Fruit fly (Drosophila melanogaster) whole organism, embryonic: ENCODE results near the gene Hat1.
A peak's percentile ranks its signal among the peaks of the same experiment; 100 is the strongest.

Source experiments
- Antp ChIP-seq: fragments of 200-800 bp; sonication (Bioruptor generic); optimal IDR thresholded peaks from 3 replicates; lab custom pipeline; 2016; ENCODE audit warnings: missing biosample characterization, missing genetic modification characterization
- Atf6 ChIP-seq: fragments of 200-800 bp; sonication (Bioruptor generic); IDR thresholded peaks from 2 replicates; pipeline ENCODE4 v1.3.6; 2022; ENCODE audit warnings: missing biosample characterization, missing genetic modification characterization
- CG11093 ChIP-seq: fragments of 200-800 bp; sonication (Bioruptor generic); IDR thresholded peaks from 3 replicates; pipeline ENCODE4 v1.3.6; 2022; ENCODE audit warnings: missing biosample characterization, missing genetic modification characterization
- CG12219 ChIP-seq: fragments of 200-800 bp; sonication (Bioruptor generic); optimal IDR thresholded peaks from 3 replicates; lab custom pipeline; 2018; ENCODE audit warnings: missing biosample characterization, mild to moderate bottlenecking, missing genetic modification characterization
- CG12299 ChIP-seq: fragments of 200-800 bp; sonication (Bioruptor generic); optimal IDR thresholded peaks from 2 replicates; lab custom pipeline; 2018; ENCODE audit warnings: missing biosample characterization, mild to moderate bottlenecking, missing genetic modification characterization
- CG12391 ChIP-seq: fragments of 200-800 bp; sonication (Bioruptor generic); optimal IDR thresholded peaks from 3 replicates; lab custom pipeline; 2018; ENCODE audit warnings: missing biosample characterization, mild to moderate bottlenecking, missing genetic modification characterization, moderate library complexity
- CG12659 ChIP-seq: fragments of 200-800 bp; sonication (Bioruptor generic); optimal IDR thresholded peaks from 3 replicates; lab custom pipeline; 2017; ENCODE audit warnings: mild to moderate bottlenecking, missing biosample characterization, missing genetic modification reagents, missing genetic modification characterization
- CG1602 ChIP-seq: fragments of 200-800 bp; sonication (Bioruptor generic); optimal IDR thresholded peaks from 3 replicates; lab custom pipeline; 2016; ENCODE audit warnings: missing biosample characterization, missing genetic modification characterization
- CG1792 ChIP-seq: fragments of 200-800 bp; sonication (Bioruptor generic); optimal IDR thresholded peaks from 2 replicates; lab custom pipeline; 2016; ENCODE audit warnings: missing biosample characterization, missing genetic modification characterization
- CG2712 ChIP-seq: fragments of 200-800 bp; optimal IDR thresholded peaks from 3 replicates; lab custom pipeline; 2019; ENCODE audit warnings: missing biosample characterization, mild to moderate bottlenecking, missing genetic modification characterization, moderate library complexity
- CG3407 ChIP-seq: fragments of 200-800 bp; sonication (Bioruptor generic); optimal IDR thresholded peaks from 2 replicates; lab custom pipeline; 2018; ENCODE audit warnings: missing biosample characterization, mild to moderate bottlenecking, missing genetic modification characterization
- CG4404 ChIP-seq: fragments of 200-800 bp; sonication (Bioruptor generic); IDR thresholded peaks from 2 replicates; pipeline ENCODE4 v1.3.6; 2022; ENCODE audit warnings: missing biosample characterization, missing genetic modification characterization
- CG4617 ChIP-seq: fragments of 200-800 bp; sonication (Bioruptor generic); optimal IDR thresholded peaks from 3 replicates; lab custom pipeline; 2016; ENCODE audit warnings: missing biosample characterization, missing genetic modification characterization, borderline replicate concordance
- CG7745 ChIP-seq: fragments of 200-800 bp; sonication (Bioruptor generic); optimal IDR thresholded peaks from 2 replicates; lab custom pipeline; 2018; ENCODE audit warnings: missing biosample characterization, mild to moderate bottlenecking, missing genetic modification characterization, moderate library complexity
- CG7839 ChIP-seq: fragments of 200-800 bp; sonication (Bioruptor generic); optimal IDR thresholded peaks from 3 replicates; lab custom pipeline; 2018; ENCODE audit warnings: missing biosample characterization, mild to moderate bottlenecking, missing genetic modification characterization, moderate library complexity
- CG8478 ChIP-seq: fragments of >200 bp; optimal IDR thresholded peaks from 2 replicates; lab custom pipeline; 2018
- CHES-1-like ChIP-seq: fragments of 200-800 bp; sonication (Bioruptor generic); optimal IDR thresholded peaks from 2 replicates; lab custom pipeline; 2016; ENCODE audit warnings: missing biosample characterization, missing genetic modification characterization
- CTCF ChIP-seq: fragments of 200-800 bp; sonication (Bioruptor generic); optimal IDR thresholded peaks from 2 replicates; lab custom pipeline; 2017; ENCODE audit warnings: missing biosample characterization, mild to moderate bottlenecking, missing genetic modification characterization, moderate library complexity
- Chrac-16 ChIP-seq: fragments of 200-800 bp; sonication (Bioruptor generic); optimal IDR thresholded peaks from 3 replicates; lab custom pipeline; 2016; ENCODE audit warnings: missing biosample characterization, missing genetic modification characterization
- CkIIα-i1 ChIP-seq: fragments of 200-800 bp; sonication (Bioruptor generic); IDR thresholded peaks from 2 replicates; pipeline ENCODE4 v1.3.6; 2022; ENCODE audit warnings: missing biosample characterization, missing genetic modification characterization
- CoRest ChIP-seq: fragments of 200-800 bp; sonication (Bioruptor generic); optimal IDR thresholded peaks from 3 replicates; lab custom pipeline; 2018; ENCODE audit warnings: missing biosample characterization, mild to moderate bottlenecking, missing genetic modification characterization, moderate library complexity
- CrebB ChIP-seq: fragments of 200-800 bp; sonication (Bioruptor generic); optimal IDR thresholded peaks from 3 replicates; lab custom pipeline; 2018; ENCODE audit warnings: missing biosample characterization, mild to moderate bottlenecking, missing genetic modification characterization
- Dp ChIP-seq: fragments of 200-800 bp; sonication (Bioruptor generic); optimal IDR thresholded peaks from 2 replicates; lab custom pipeline; 2018; ENCODE audit warnings: missing biosample characterization, mild to moderate bottlenecking, missing genetic modification characterization, moderate library complexity
- E2f2 ChIP-seq: fragments of 200-800 bp; sonication (Bioruptor generic); IDR thresholded peaks from 2 replicates; pipeline ENCODE4 v1.3.6; 2022; ENCODE audit warnings: missing biosample characterization, missing genetic modification characterization
- Ets97D ChIP-seq: fragments of 200-800 bp; sonication (Bioruptor generic); optimal IDR thresholded peaks from 3 replicates; lab custom pipeline; 2016; ENCODE audit warnings: missing biosample characterization, missing genetic modification characterization
- H15 ChIP-seq: fragments of 200-800 bp; sonication (Bioruptor generic); IDR thresholded peaks from 3 replicates; pipeline ENCODE4 v1.3.6; 2022; ENCODE audit warnings: missing biosample characterization, missing genetic modification characterization
- HLH54F ChIP-seq: fragments of 200-800 bp; sonication (Bioruptor generic); optimal IDR thresholded peaks from 3 replicates; lab custom pipeline; 2016; ENCODE audit warnings: missing biosample characterization, missing genetic modification characterization
- Med ChIP-seq: fragments of 200-800 bp; sonication (Bioruptor generic); peaks from one replicate; lab custom pipeline; 2016; ENCODE audit warnings: missing biosample characterization, missing genetic modification characterization, mild to moderate bottlenecking, inconsistent platforms, moderate library complexity
- Mes4 ChIP-seq: fragments of 200-800 bp; sonication (Bioruptor generic); optimal IDR thresholded peaks from 2 replicates; lab custom pipeline; 2016; ENCODE audit warnings: missing biosample characterization, missing genetic modification characterization
- Myb ChIP-seq: fragments of 200-800 bp; sonication (Bioruptor generic); optimal IDR thresholded peaks from 2 replicates; lab custom pipeline; 2016; ENCODE audit warnings: missing biosample characterization, missing genetic modification characterization
- Oaz ChIP-seq: fragments of 200-800 bp; sonication (Bioruptor generic); IDR thresholded peaks from 2 replicates; pipeline ENCODE4 v1.3.6; 2022; ENCODE audit warnings: missing biosample characterization, missing genetic modification characterization
- Poxn ChIP-seq: fragments of 200-800 bp; sonication (Bioruptor generic); IDR thresholded peaks from 2 replicates; pipeline ENCODE4 v1.3.6; 2022; ENCODE audit warnings: missing biosample characterization, missing genetic modification characterization
- Ravus ChIP-seq: fragments of 200-800 bp; sonication (Bioruptor generic); IDR thresholded peaks from 2 replicates; pipeline ENCODE4 v1.3.6; 2022; ENCODE audit warnings: missing biosample characterization, missing genetic modification characterization
- Rfx ChIP-seq: fragments of 200-800 bp; sonication (Bioruptor generic); IDR thresholded peaks from 2 replicates; pipeline ENCODE4 v1.3.6; 2022; ENCODE audit warnings: missing biosample characterization, missing genetic modification characterization
- YL-1 ChIP-seq: fragments of 200-800 bp; sonication (Bioruptor generic); optimal IDR thresholded peaks from 3 replicates; lab custom pipeline; 2017; ENCODE audit warnings: missing biosample characterization, mild to moderate bottlenecking, missing genetic modification characterization
- aop ChIP-seq: fragments of 200-800 bp; sonication (Bioruptor generic); IDR thresholded peaks from 2 replicates; pipeline ENCODE4 v1.3.6; 2022; ENCODE audit warnings: missing biosample characterization, missing genetic modification characterization
- btn ChIP-seq: fragments of 200-800 bp; sonication (Bioruptor generic); optimal IDR thresholded peaks from 2 replicates; lab custom pipeline; 2016; ENCODE audit warnings: missing biosample characterization, missing genetic modification characterization
- chinmo ChIP-seq: fragments of 200-800 bp; sonication (Bioruptor generic); IDR thresholded peaks from 4 replicates; pipeline ENCODE4 v1.3.6; 2022; ENCODE audit warnings: missing biosample characterization, missing genetic modification characterization; ENCODE audit not compliant: partially characterized antibody
- eve ChIP-seq, 2 experiments: fragments of >200 bp; optimal IDR thresholded peaks; 2 replicates each; lab custom pipeline; 2017; ENCODE audit warnings: missing biosample characterization in 2 of 2, missing genetic modification characterization in 2 of 2
- fd102C ChIP-seq: fragments of 200-800 bp; sonication (Bioruptor generic); optimal IDR thresholded peaks from 2 replicates; lab custom pipeline; 2018; ENCODE audit warnings: missing biosample characterization, mild to moderate bottlenecking, missing genetic modification characterization, moderate library complexity
- gro ChIP-seq: fragments of 200-800 bp; sonication (Bioruptor generic); optimal IDR thresholded peaks from 2 replicates; lab custom pipeline; 2016; ENCODE audit warnings: missing biosample characterization, missing genetic modification characterization
- hth ChIP-seq: fragments of >200 bp; optimal IDR thresholded peaks from 2 replicates; lab custom pipeline; 2017; ENCODE audit warnings: inconsistent platforms
- insv ChIP-seq, 2 experiments: fragments of 200-800 bp; sonication (Bioruptor generic); optimal IDR thresholded peaks; 3 replicates each; lab custom pipeline; 2016 to 2018; ENCODE audit warnings: missing biosample characterization in 2 of 2, missing genetic modification characterization in 2 of 2
- jing ChIP-seq: fragments of 200-800 bp; sonication (Bioruptor generic); optimal IDR thresholded peaks from 2 replicates; lab custom pipeline; 2018; ENCODE audit warnings: missing biosample characterization, mild to moderate bottlenecking, missing genetic modification characterization
- org-1 ChIP-seq: fragments of 200-800 bp; sonication (Bioruptor generic); optimal IDR thresholded peaks from 2 replicates; lab custom pipeline; 2017; ENCODE audit warnings: missing biosample characterization, missing genetic modification characterization
- sens ChIP-seq: fragments of 200-800 bp; sonication (Bioruptor generic); peaks from one replicate; lab custom pipeline; 2016; ENCODE audit warnings: missing biosample characterization, missing genetic modification characterization
- tgo ChIP-seq: fragments of 200-800 bp; sonication (Bioruptor generic); IDR thresholded peaks from 3 replicates; pipeline ENCODE4 v1.3.6; 2022; ENCODE audit warnings: missing biosample characterization, missing genetic modification characterization
- usp ChIP-seq: fragments of >200 bp; optimal IDR thresholded peaks from 2 replicates; lab custom pipeline; 2017; ENCODE audit warnings: missing biosample characterization, missing genetic modification characterization
- vvl ChIP-seq: fragments of 200-800 bp; sonication (Bioruptor generic); IDR thresholded peaks from 2 replicates; pipeline ENCODE4 v1.3.6; 2022; ENCODE audit warnings: missing biosample characterization, missing genetic modification characterization
- yki ChIP-seq: fragments of >200 bp; optimal IDR thresholded peaks from 3 replicates; lab custom pipeline; 2018
- zen ChIP-seq: fragments of 200-800 bp; sonication (Bioruptor generic); optimal IDR thresholded peaks from 3 replicates; lab custom pipeline; 2018; ENCODE audit warnings: missing biosample characterization, mild to moderate bottlenecking, missing genetic modification characterization, moderate library complexity

Gene Hat1

dm6 chr3R:5794267-5795089 lies 5.3 kb upstream of the Hat1 start, which contains the start of the genes PSMG1 and CG10979 (continued):
- TF ChIP-seq CG12659 (peak; percentile 57), CG7745 (tag; lab: Kevin White, UChicago) (no peak), CG1602 (GFP tag; lab: Kevin White, UChicago) (no peak), CG1792 (GFP tag; lab: Kevin White, UChicago) (no peak), H15 (GFP tag; lab: Robert Waterston, UW) (0 out of 3 replicates have a peak, but pooled peaks have one; percentile 29), Ets97D (GFP tag; lab: Kevin White, UChicago) (peak; percentile 61), vvl (GFP tag; lab: Robert Waterston, UW) (0 out of 2 replicates have a peak, but pooled peaks have one; percentile 46), sens (peak; percentile 80), CG7839 (no peak), YL-1 (GFP tag; lab: Kevin White, UChicago) (peak; percentile 61), Dp (GFP tag; lab: Kevin White, UChicago) (peak; percentile 52), fd102C (GFP tag; lab: Kevin White, UChicago) (no peak), chinmo (GFP tag; lab: Robert Waterston, UW) (0 out of 4 replicates have a peak, but pooled peaks have one; percentile 50), eve (GFP tag; optimal IDR thresholded peaks at IDR 0.05; lab: Kevin White, UChicago) (no peak), Myb (peak; percentile 62), CG12391 (tag; lab: Kevin White, UChicago) (peak; percentile 27), gro (GFP tag; lab: Kevin White, UChicago) (no peak), zen (tag; lab: Kevin White, UChicago) (peak; percentile 65), E2f2 (GFP tag; lab: Robert Waterston, UW) (peak; percentile 38; the same call in 1 of the 2 replicates), Med (GFP tag; lab: Kevin White, UChicago) (peak; percentile 65), insv (GFP tag; optimal IDR thresholded peaks at IDR 0.05; lab: Kevin White, UChicago) (peak; percentile 70 to 96), CG2712 (tag; lab: Kevin White, UChicago) (peak; percentile 11), CG11093 (GFP tag; lab: Robert Waterston, UW) (0 out of 3 replicates have a peak, but pooled peaks have one; percentile 11), CG4617 (GFP tag; lab: Kevin White, UChicago) (peak; percentile 23), Oaz (GFP tag; lab: Robert Waterston, UW) (no peak), CoRest (tag; lab: Kevin White, UChicago) (peak; percentile 31)

- TF ChIP-seq HLH54F (GFP tag; lab: Kevin White, UChicago) (peak; percentile 99), CG3407 (GFP tag; lab: Kevin White, UChicago) (peak; percentile 94), Mes4 (peak; percentile 97), hth (no peak), Atf6 (GFP tag; lab: Robert Waterston, UW) (peak; percentile 98), org-1 (GFP tag; lab: Kevin White, UChicago) (peak; percentile 97), Rfx (peak; percentile 99), CTCF (GFP tag; lab: Kevin White, UChicago) (peak; percentile 74), sens (peak; percentile 100), CG12219 (peak; percentile 98), tgo (GFP tag; lab: Robert Waterston, UW) (peak; percentile 98), fd102C (GFP tag; lab: Kevin White, UChicago) (peak; percentile 63), Chrac-16 (GFP tag; lab: Kevin White, UChicago) (peak; percentile 99), CkIIα-i1 (GFP tag; lab: Robert Waterston, UW) (peak; percentile 81; the same call in 1 of the 2 replicates), Poxn (GFP tag; lab: Robert Waterston, UW) (peak; percentile 95), Ravus (GFP tag; lab: Robert Waterston, UW) (peak; percentile 93), yki (lab: Kevin White, UChicago) (no peak), Antp (GFP tag; lab: Kevin White, UChicago) (peak; percentile 99), CG8478 (lab: Kevin White, UChicago) (no peak), btn (peak; percentile 95), aop (GFP tag; lab: Robert Waterston, UW) (peak; percentile 91), usp (GFP tag; lab: Kevin White, UChicago) (no peak), jing (GFP tag; lab: Kevin White, UChicago) (peak; percentile 96), CHES-1-like (peak; percentile 99), CrebB (tag; lab: Kevin White, UChicago) (peak; percentile 98), CG4404 (peak; percentile 97), CG12299 (peak; percentile 97)
These were observed 2.3 kb upstream of the Hat1 start, which contains the start of gene Hpf1 for dm6 chr3R:5791497-5791896. Gene Hpf1 (plus strand): TSS chr3R:5791879.
